Fruit fly (Drosophila melanogaster) whole organism, prepupa: Measurements from ENCODE around the gene dachs.

Source experiments
- Blimp-1 ChIP-seq: fragments of 200-800 bp; sonication (Bioruptor generic); optimal IDR thresholded peaks from 3 replicates; lab custom pipeline; 2017; ENCODE audit warnings: missing biosample characterization, missing genetic modification characterization, mild to moderate bottlenecking, moderate library complexity, missing genetic modification reagents
- CG11294 ChIP-seq: fragments of 200-800 bp; sonication (Bioruptor generic); IDR thresholded peaks from 2 replicates; pipeline ENCODE4 v1.3.6; 2022; ENCODE audit warnings: missing biosample characterization, missing genetic modification characterization
- CG11762 ChIP-seq: fragments of 200-800 bp; sonication (Bioruptor generic); optimal IDR thresholded peaks from 3 replicates; lab custom pipeline; 2016; ENCODE audit warnings: missing biosample characterization, missing genetic modification characterization; ENCODE audit not compliant: insufficient read depth
- CG11902 ChIP-seq: fragments of 200-800 bp; sonication (Bioruptor generic); optimal IDR thresholded peaks from 3 replicates; lab custom pipeline; 2016; ENCODE audit warnings: missing biosample characterization, missing genetic modification characterization
- CG15336 ChIP-seq: fragments of 200-800 bp; sonication (Bioruptor generic); IDR thresholded peaks from 2 replicates; pipeline ENCODE4 v1.3.6; 2022; ENCODE audit warnings: missing biosample characterization, missing genetic modification characterization
- CG1621 ChIP-seq: fragments of 200-800 bp; sonication (Bioruptor generic); optimal IDR thresholded peaks from 3 replicates; lab custom pipeline; 2018; ENCODE audit warnings: missing biosample characterization, mild to moderate bottlenecking, missing genetic modification characterization
- CG16779 ChIP-seq: fragments of 200-800 bp; sonication (Bioruptor generic); optimal IDR thresholded peaks from 3 replicates; lab custom pipeline; 2017; ENCODE audit warnings: missing biosample characterization, mild to moderate bottlenecking, missing genetic modification characterization
- CG3032 ChIP-seq: fragments of 200-800 bp; optimal IDR thresholded peaks from 2 replicates; lab custom pipeline; 2019; ENCODE audit warnings: missing biosample characterization, mild to moderate bottlenecking, missing genetic modification characterization, moderate library complexity
- CG32006 ChIP-seq: fragments of 200-800 bp; sonication (Bioruptor generic); optimal IDR thresholded peaks from 3 replicates; lab custom pipeline; 2017; ENCODE audit warnings: missing biosample characterization, mild to moderate bottlenecking, missing genetic modification characterization
- CG34406 ChIP-seq: fragments of 200-800 bp; sonication (Bioruptor generic); optimal IDR thresholded peaks from 3 replicates; lab custom pipeline; 2016; ENCODE audit warnings: missing biosample characterization, missing genetic modification characterization
- CG4318 ChIP-seq: fragments of 200-800 bp; sonication (Bioruptor generic); optimal IDR thresholded peaks from 3 replicates; lab custom pipeline; 2017; ENCODE audit warnings: missing biosample characterization, mild to moderate bottlenecking, missing genetic modification characterization
- CG6163 ChIP-seq: fragments of 200-800 bp; sonication (Bioruptor generic); IDR thresholded peaks from 3 replicates; pipeline ENCODE4 v1.3.6; 2022; ENCODE audit warnings: missing biosample characterization, missing genetic modification characterization
- CG6792 ChIP-seq: fragments of 200-800 bp; sonication (Bioruptor generic); optimal IDR thresholded peaks from 3 replicates; lab custom pipeline; 2016; ENCODE audit warnings: missing biosample characterization, missing genetic modification characterization
- CG6808 ChIP-seq: fragments of 200-800 bp; sonication (Bioruptor generic); optimal IDR thresholded peaks from 3 replicates; lab custom pipeline; 2017; ENCODE audit warnings: missing biosample characterization, missing genetic modification characterization, mild to moderate bottlenecking, moderate library complexity, missing genetic modification reagents
- CG6854 ChIP-seq: fragments of 200-800 bp; sonication (Bioruptor generic); optimal IDR thresholded peaks from 2 replicates; lab custom pipeline; 2017; ENCODE audit warnings: missing biosample characterization, mild to moderate bottlenecking, missing genetic modification characterization
- CG7368 ChIP-seq: fragments of 200-800 bp; sonication (Bioruptor generic); optimal IDR thresholded peaks from 3 replicates; lab custom pipeline; 2016; ENCODE audit warnings: missing biosample characterization, missing genetic modification characterization
- CG8119 ChIP-seq: fragments of 200-800 bp; sonication (Bioruptor generic); IDR thresholded peaks from 3 replicates; pipeline ENCODE4 v1.3.6; 2022; ENCODE audit warnings: missing biosample characterization, missing genetic modification characterization
- CG8319 ChIP-seq: fragments of 200-800 bp; sonication (Bioruptor generic); optimal IDR thresholded peaks from 3 replicates; lab custom pipeline; 2016; ENCODE audit warnings: missing biosample characterization, missing genetic modification characterization
- CG8632 ChIP-seq: fragments of 200-800 bp; sonication (Bioruptor generic); optimal IDR thresholded peaks from 3 replicates; lab custom pipeline; 2016; ENCODE audit warnings: missing biosample characterization, missing genetic modification characterization
- CG9139 ChIP-seq: fragments of 200-800 bp; sonication (Bioruptor generic); optimal IDR thresholded peaks from 3 replicates; lab custom pipeline; 2017; ENCODE audit warnings: missing biosample characterization, mild to moderate bottlenecking, missing genetic modification characterization
- Eip78C ChIP-seq: fragments of 200-800 bp; sonication (Bioruptor generic); peaks from one replicate; lab custom pipeline; 2016; ENCODE audit warnings: missing biosample characterization, missing genetic modification characterization
- Ets21C ChIP-seq: fragments of 200-800 bp; sonication (Bioruptor generic); optimal IDR thresholded peaks from 3 replicates; lab custom pipeline; 2016; ENCODE audit warnings: missing biosample characterization, missing genetic modification characterization
- Hr4 ChIP-seq: fragments of 200-800 bp; sonication (Bioruptor generic); optimal IDR thresholded peaks from 3 replicates; lab custom pipeline; 2016; ENCODE audit warnings: missing biosample characterization, missing genetic modification characterization
- Lpt ChIP-seq: fragments of 200-800 bp; sonication (Bioruptor generic); optimal IDR thresholded peaks from 3 replicates; lab custom pipeline; 2016; ENCODE audit warnings: missing biosample characterization, missing genetic modification characterization
- OdsH ChIP-seq: fragments of 200-800 bp; sonication (Bioruptor generic); optimal IDR thresholded peaks from 3 replicates; lab custom pipeline; 2016; ENCODE audit warnings: missing biosample characterization, missing genetic modification characterization
- Smox ChIP-seq: fragments of 200-800 bp; sonication (Bioruptor generic); optimal IDR thresholded peaks from 3 replicates; lab custom pipeline; 2016; ENCODE audit warnings: missing biosample characterization, missing genetic modification characterization
- Sox102F ChIP-seq: fragments of 200-800 bp; sonication (Bioruptor generic); optimal IDR thresholded peaks from 2 replicates; lab custom pipeline; 2016; ENCODE audit warnings: missing biosample characterization, mild to moderate bottlenecking, missing genetic modification characterization
- achi ChIP-seq: fragments of 200-800 bp; sonication (Bioruptor generic); optimal IDR thresholded peaks from 3 replicates; lab custom pipeline; 2016; ENCODE audit warnings: missing biosample characterization, missing genetic modification characterization
- acj6 ChIP-seq: fragments of 200-800 bp; sonication (Bioruptor generic); optimal IDR thresholded peaks from 3 replicates; lab custom pipeline; 2016; ENCODE audit warnings: missing biosample characterization, missing genetic modification characterization
- cyc ChIP-seq: fragments of 200-800 bp; sonication (Bioruptor generic); optimal IDR thresholded peaks from 3 replicates; lab custom pipeline; 2016; ENCODE audit warnings: missing biosample characterization, missing genetic modification characterization
- dac ChIP-seq: fragments of 200-800 bp; sonication (Bioruptor generic); optimal IDR thresholded peaks from 2 replicates; lab custom pipeline; 2017; ENCODE audit warnings: missing biosample characterization, mild to moderate bottlenecking, missing genetic modification characterization
- eg ChIP-seq: fragments of 200-800 bp; sonication (Bioruptor generic); IDR thresholded peaks from 3 replicates; pipeline ENCODE4 v1.3.6; 2022; ENCODE audit warnings: missing biosample characterization, missing genetic modification characterization
- esn ChIP-seq: fragments of 200-800 bp; sonication (Bioruptor generic); optimal IDR thresholded peaks from 2 replicates; lab custom pipeline; 2016; ENCODE audit warnings: missing biosample characterization, mild to moderate bottlenecking, missing genetic modification characterization, moderate library complexity
- fd85E ChIP-seq: fragments of 200-800 bp; sonication (Bioruptor generic); optimal IDR thresholded peaks from 3 replicates; lab custom pipeline; 2016; ENCODE audit warnings: missing biosample characterization, missing genetic modification characterization
- fkh ChIP-seq: fragments of 200-800 bp; sonication (Bioruptor generic); optimal IDR thresholded peaks from 3 replicates; lab custom pipeline; 2017; ENCODE audit warnings: missing biosample characterization, mild to moderate bottlenecking, missing genetic modification characterization, moderate library complexity
- lz ChIP-seq: fragments of 200-800 bp; sonication (Bioruptor generic); optimal IDR thresholded peaks from 3 replicates; lab custom pipeline; 2016; ENCODE audit warnings: missing biosample characterization, missing genetic modification characterization
- net ChIP-seq: fragments of 200-800 bp; sonication (Bioruptor generic); optimal IDR thresholded peaks from 3 replicates; lab custom pipeline; 2016; ENCODE audit warnings: missing biosample characterization, missing genetic modification characterization
- pdm3 ChIP-seq: fragments of 200-800 bp; sonication (Bioruptor generic); optimal IDR thresholded peaks from 3 replicates; lab custom pipeline; 2016; ENCODE audit warnings: missing biosample characterization, missing genetic modification characterization
- salr ChIP-seq, 2 experiments: fragments of 200-800 bp; sonication (Bioruptor generic); optimal IDR thresholded peaks; 3 replicates each; lab custom pipeline; 2016 to 2018; ENCODE audit warnings: missing biosample characterization in 2 of 2, missing genetic modification characterization in 2 of 2, mild to moderate bottlenecking in 1 of 2
- ss ChIP-seq, 2 experiments: fragments of 200-800 bp; sonication (Bioruptor generic); optimal IDR thresholded peaks; 2 replicates in 1 of 2; 3 replicates in 1 of 2; lab custom pipeline; 2017 to 2018; ENCODE audit warnings: mild to moderate bottlenecking in 2 of 2, missing biosample characterization in 2 of 2, missing genetic modification characterization in 2 of 2, moderate library complexity in 1 of 2
- topi ChIP-seq: fragments of 200-800 bp; sonication (Bioruptor generic); optimal IDR thresholded peaks from 3 replicates; lab custom pipeline; 2016; ENCODE audit warnings: missing biosample characterization, missing genetic modification characterization
- vri ChIP-seq: fragments of 200-800 bp; sonication (Bioruptor generic); optimal IDR thresholded peaks from 3 replicates; lab custom pipeline; 2016; ENCODE audit warnings: missing biosample characterization, mild to moderate bottlenecking, missing genetic modification characterization

Gene dachs

DNA sequence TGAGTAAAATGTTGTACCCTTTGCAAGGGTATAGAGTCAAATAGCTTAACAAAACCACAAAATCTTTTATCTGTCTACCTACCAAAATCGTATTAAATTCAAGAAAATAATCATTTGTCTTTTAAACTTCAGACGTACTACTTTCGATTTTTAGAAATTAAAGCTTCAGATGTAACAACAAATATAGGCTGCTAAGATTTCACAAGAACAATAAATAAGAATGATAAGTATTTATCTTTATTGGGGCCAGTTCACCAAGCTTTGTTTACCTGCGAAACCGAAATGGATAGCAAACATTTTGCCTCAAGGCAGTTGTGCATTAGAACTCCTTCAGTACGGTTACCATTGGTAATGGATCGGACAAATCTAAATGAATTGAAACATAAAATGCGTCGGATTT, 23.8 kb downstream of the dachs start, which contains the start of gene CG43400:
TSS of gene CG43400 (plus strand) at position 301 of the 400 bp plus-strand sequence.
- no peak for TF ChIP-seq esn (GFP tag; lab: Kevin White, UChicago)
- TF ChIP-seq CG11762 (GFP tag; lab: Kevin White, UChicago) = no peak
- TF ChIP-seq CG8319 (GFP tag; lab: Kevin White, UChicago) = no peak
- no peak for TF ChIP-seq CG34406 (GFP tag; lab: Kevin White, UChicago)
- TF ChIP-seq CG6792 (GFP tag; lab: Kevin White, UChicago) = no peak
- no peak for TF ChIP-seq CG6163 (GFP tag; lab: Robert Waterston, UW)
- no peak for TF ChIP-seq vri (GFP tag; lab: Kevin White, UChicago)
- TF ChIP-seq CG3032 (tag; lab: Kevin White, UChicago) = no peak
- TF ChIP-seq fkh = no peak
- no peak for TF ChIP-seq Blimp-1 (GFP tag; lab: Kevin White, UChicago)
- TF ChIP-seq CG9139 (GFP tag; lab: Kevin White, UChicago) = no peak
- no peak for TF ChIP-seq Sox102F (GFP tag; lab: Kevin White, UChicago)
- no peak for TF ChIP-seq Smox (GFP tag; lab: Kevin White, UChicago)
- no peak for TF ChIP-seq CG11294
- no peak for TF ChIP-seq acj6 (GFP tag; lab: Kevin White, UChicago)
- TF ChIP-seq topi = no peak
- no peak for TF ChIP-seq CG4318 (GFP tag; lab: Kevin White, UChicago)

DNA sequence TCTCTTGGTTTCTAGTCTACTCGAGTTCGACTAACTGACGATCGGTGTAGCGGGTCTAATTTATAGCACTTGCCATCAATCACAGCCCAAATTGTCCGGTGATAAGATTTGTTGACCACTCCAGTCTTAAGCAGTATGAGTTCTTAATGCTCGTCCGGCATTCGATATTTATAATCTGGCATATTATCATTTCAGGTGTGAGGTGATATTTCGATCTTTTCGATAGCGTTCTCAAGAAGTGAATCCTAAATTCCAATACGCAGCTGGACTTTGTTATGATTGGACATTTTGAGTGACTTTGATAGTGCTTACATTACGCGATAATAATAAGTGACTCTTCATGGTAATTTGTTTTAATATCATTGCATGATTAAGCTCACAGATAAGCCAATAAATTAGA, 29.7 kb downstream of the dachs start, which contains the start of gene Bace:
TSS of gene Bace (minus strand) at position 39 of the 400 bp plus-strand sequence.
- no peak for TF ChIP-seq CG7368 (GFP tag; lab: Kevin White, UChicago)
- no peak for TF ChIP-seq Hr4 (GFP tag; lab: Kevin White, UChicago)
- TF ChIP-seq OdsH (GFP tag; lab: Kevin White, UChicago) = no peak
- no peak for TF ChIP-seq fkh
- TF ChIP-seq CG3032 (tag; lab: Kevin White, UChicago) = no peak
- no peak for TF ChIP-seq net (GFP tag; lab: Kevin White, UChicago)
- no peak for TF ChIP-seq Eip78C (GFP tag; lab: Kevin White, UChicago)
- TF ChIP-seq CG8632 (GFP tag; lab: Kevin White, UChicago) = no peak
- TF ChIP-seq salr (GFP tag; optimal IDR thresholded peaks at IDR 0.05; lab: Kevin White, UChicago) = no peak
- TF ChIP-seq, all 60 proteins: peak for 0

DNA sequence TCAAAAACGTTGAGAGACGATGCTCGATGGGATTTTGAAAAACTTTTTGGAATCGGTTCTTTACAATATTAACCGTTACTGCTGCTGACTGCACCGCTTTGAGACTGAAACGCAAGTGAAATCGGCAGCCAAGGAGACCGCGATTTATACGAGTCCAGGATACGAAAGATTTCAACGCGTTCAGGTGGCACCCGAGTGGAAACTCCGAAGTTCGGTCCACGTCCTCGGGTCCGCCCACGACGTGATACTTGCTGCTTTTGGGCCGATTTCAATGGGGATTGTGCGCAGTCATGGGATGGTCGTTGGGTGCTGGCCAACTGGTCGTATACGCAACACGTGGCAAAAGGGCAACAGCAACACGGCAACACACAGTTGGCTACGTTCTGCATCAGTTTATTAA, 40.1 kb downstream of the dachs start, which contains the start of gene Dh31:
TSS of gene Dh31 (minus strand) at position 117 of the 400 bp plus-strand sequence.
- no peak for TF ChIP-seq CG1621
- TF ChIP-seq salr (GFP tag; optimal IDR thresholded peaks at IDR 0.05; lab: Kevin White, UChicago) = no peak

DNA sequence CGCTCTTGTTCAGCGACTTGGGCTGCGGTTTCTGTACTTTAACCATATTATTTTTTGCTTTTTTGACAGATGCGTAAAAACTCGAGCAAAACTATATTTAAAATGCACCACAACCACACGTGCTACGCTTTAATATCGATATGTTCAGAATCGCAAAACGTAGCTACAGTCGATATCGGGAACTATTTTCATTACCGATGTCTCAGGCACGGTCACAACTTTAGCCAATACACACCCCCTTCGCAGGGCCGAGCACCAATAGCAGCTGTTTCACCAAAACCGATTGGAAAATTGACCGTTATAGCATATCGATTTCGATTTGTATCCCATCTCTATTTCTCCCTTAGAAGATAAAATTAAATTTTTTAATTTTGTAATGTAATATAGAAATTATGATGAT, 45.1 kb downstream of the dachs start, which contains the start of gene CG13096:
TSS of gene CG13096 (minus strand) at position 144 of the 400 bp plus-strand sequence.
- no peak for TF ChIP-seq fkh

DNA sequence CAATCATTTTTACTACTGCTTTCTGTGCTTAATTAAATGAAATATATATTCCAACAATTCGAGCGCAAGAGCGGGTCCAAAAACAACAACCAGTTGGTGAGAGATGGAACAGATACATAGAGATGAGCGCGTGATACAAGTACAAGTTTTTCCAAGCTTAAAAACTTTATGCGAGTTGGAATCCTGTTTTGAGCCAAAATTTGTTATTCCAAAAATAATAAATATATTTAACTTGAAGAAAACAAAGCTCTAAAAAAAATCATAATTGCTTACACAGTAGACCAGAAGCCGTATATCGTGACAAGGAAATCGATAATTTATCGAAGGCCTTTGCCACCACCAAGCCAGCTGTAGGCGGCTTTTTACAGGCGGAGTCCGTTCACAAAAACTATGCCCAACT, 48.1 kb downstream of the dachs start, which contains the start of the genes CG13097 and PIG-U:
TSS of gene CG13097 (minus strand) at position 121 of the 400 bp plus-strand sequence.
TSS of gene PIG-U (plus strand) at position 349 of the 400 bp plus-strand sequence.
- peak; percentile 62 for TF ChIP-seq CG8319 (GFP tag; lab: Kevin White, UChicago)
- peak; percentile 72 for TF ChIP-seq CG6792 (GFP tag; lab: Kevin White, UChicago)
- no peak for TF ChIP-seq ss (GFP tag; optimal IDR thresholded peaks at IDR 0.05; lab: Kevin White, UChicago)
- peak; percentile 64 for TF ChIP-seq CG34406 (GFP tag; lab: Kevin White, UChicago)
- no peak; the same call in 1 of the 2 replicates for TF ChIP-seq CG15336
- TF ChIP-seq pdm3 (GFP tag; lab: Kevin White, UChicago) = no peak
- peak; percentile 88 for TF ChIP-seq lz
- no peak for TF ChIP-seq CG16779 (tag; lab: Kevin White, UChicago)
- TF ChIP-seq dac (GFP tag; lab: Kevin White, UChicago) = no peak
- peak; percentile 68 for TF ChIP-seq CG11762 (GFP tag; lab: Kevin White, UChicago)
- TF ChIP-seq Ets21C = no peak
- TF ChIP-seq Eip78C (GFP tag; lab: Kevin White, UChicago) = peak; percentile 94
- peak; percentile 36 for TF ChIP-seq Lpt
- no peak; the same call in 2 of the 3 replicates for TF ChIP-seq CG8119 (GFP tag; lab: Robert Waterston, UW)
- TF ChIP-seq Hr4 (GFP tag; lab: Kevin White, UChicago) = no peak
- no peak for TF ChIP-seq CG6808 (GFP tag; lab: Kevin White, UChicago)
- TF ChIP-seq fkh = peak; percentile 79
- peak; percentile 82 for TF ChIP-seq achi (GFP tag; lab: Kevin White, UChicago)
- no peak for TF ChIP-seq CG1621
- peak; percentile 55 for TF ChIP-seq CG11902 (GFP tag; lab: Kevin White, UChicago)
- TF ChIP-seq cyc = peak; percentile 87
- TF ChIP-seq CG32006 (GFP tag; lab: Kevin White, UChicago) = no peak
- TF ChIP-seq eg (GFP tag; lab: Robert Waterston, UW) = peak; percentile 62
- TF ChIP-seq CG6854 = no peak
- TF ChIP-seq fd85E (GFP tag; lab: Kevin White, UChicago) = no peak
- peak; percentile 86 for TF ChIP-seq acj6 (GFP tag; lab: Kevin White, UChicago)
